Fruit fly (Drosophila melanogaster): Measurements from ENCODE around the gene CG42238.
A peak's percentile ranks its signal among the peaks of the same experiment; 100 is the strongest.

Gene CG42238

DNA sequence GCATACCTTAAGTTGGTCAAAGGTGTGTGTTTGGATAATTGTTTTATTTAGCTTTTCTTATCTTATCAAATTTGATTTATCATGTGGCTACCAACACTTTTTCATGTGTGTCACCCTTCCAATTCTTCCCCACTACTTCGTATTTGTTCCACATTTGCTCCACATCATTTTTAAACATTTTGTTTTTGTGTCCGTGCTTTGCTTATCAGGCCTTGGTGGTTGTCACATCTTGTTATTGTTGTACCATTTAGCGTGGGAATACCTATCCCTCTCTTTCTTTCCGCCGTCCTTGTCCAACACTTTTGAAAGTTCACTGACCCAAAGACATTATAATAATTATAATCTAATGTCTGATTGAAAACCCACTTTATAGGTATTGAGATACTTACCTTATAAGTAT lies 1.7 kb upstream of the CG42238 start (continued):
- TF ChIP-seq CG12942 (GFP tag; optimal IDR thresholded peaks at IDR 0.05): no peak
- no peak for TF ChIP-seq al (GFP tag; IDR thresholded peaks at IDR 0.05)
- no peak for TF ChIP-seq cato (GFP tag; optimal IDR thresholded peaks at IDR 0.05; ENCODE audit: borderline replicate concordance)
- no peak for TF ChIP-seq unc-4 (GFP tag; IDR thresholded peaks at IDR 0.05; ENCODE audit: partially characterized antibody)

DNA sequence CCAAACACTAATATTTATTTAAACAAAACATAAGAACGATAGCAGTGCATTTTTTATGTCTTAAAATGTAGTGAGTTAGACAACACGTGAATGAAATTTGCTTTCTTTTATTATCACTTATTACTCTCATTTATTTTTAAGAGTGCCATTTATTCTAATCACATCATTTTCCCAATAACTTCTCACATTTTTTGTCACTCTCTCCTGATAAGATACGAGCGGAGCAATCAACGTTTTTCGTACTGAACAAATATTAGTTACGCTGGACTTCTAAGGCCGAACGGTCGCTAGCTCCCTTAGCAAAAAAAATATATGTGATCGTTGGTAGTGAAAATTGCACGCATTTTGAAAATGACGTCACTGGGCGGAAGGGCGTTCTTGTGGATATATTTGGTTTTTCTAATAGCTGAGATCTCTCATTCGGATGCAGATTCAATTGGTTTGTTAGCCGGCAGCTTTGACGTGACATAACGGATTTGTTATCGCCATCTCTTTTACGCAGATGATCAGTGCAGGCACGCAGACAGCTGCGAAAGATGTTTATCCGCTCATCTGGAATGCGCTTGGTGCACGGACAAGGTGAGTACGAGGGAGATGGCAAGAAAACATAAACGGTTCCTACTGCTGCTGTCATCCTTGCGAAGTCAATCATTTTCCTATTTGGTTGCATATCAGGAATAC lies 959 bp upstream of the CG42238 start, which contains the start of gene Itgbn:
Gene Itgbn, plus strand, starts transcription at position 251 of the 681 bp plus-strand sequence.
- TF ChIP-seq tup (GFP tag; optimal IDR thresholded peaks at IDR 0.05) (no peak), Chrac-16 (GFP tag; optimal IDR thresholded peaks at IDR 0.05) (no peak), ind (GFP tag; optimal IDR thresholded peaks at IDR 0.05) (no peak), CG2199 (GFP tag; IDR thresholded peaks at IDR 0.05) (0 out of 3 replicates have a peak, but pooled peaks have one; percentile 80), CG10209 (GFP tag; optimal IDR thresholded peaks at IDR 0.05) (no peak), ro (GFP tag; IDR thresholded peaks at IDR 0.05) (no peak), Jarid2 (GFP tag; optimal IDR thresholded peaks at IDR 0.05) (peak; percentile 53), gcm (GFP tag; optimal IDR thresholded peaks at IDR 0.05) (no peak), zfh2 (GFP tag; optimal IDR thresholded peaks at IDR 0.05) (no peak), CG10979 (tag; optimal IDR thresholded peaks at IDR 0.05) (no peak), nau (GFP tag; optimal IDR thresholded peaks at IDR 0.05) (no peak), CG3838 (GFP tag; optimal IDR thresholded peaks at IDR 0.05) (no peak), corto (GFP tag; optimal IDR thresholded peaks at IDR 0.05) (no peak), CG15479 (GFP tag; optimal IDR thresholded peaks at IDR 0.05) (peak; percentile 58), CG1832 (GFP tag; optimal IDR thresholded peaks at IDR 0.05) (peak; percentile 44), CG14860 (GFP tag; IDR thresholded peaks at IDR 0.05; ENCODE audit: partially characterized antibody) (no peak), CG11723 (GFP tag; optimal IDR thresholded peaks at IDR 0.05) (no peak), Hmr (GFP tag; optimal IDR thresholded peaks at IDR 0.05) (no peak), lab (GFP tag; optimal IDR thresholded peaks at IDR 0.05) (no peak), chif (GFP tag; optimal IDR thresholded peaks at IDR 0.05) (no peak), trh (GFP tag; optimal IDR thresholded peaks at IDR 0.05) (no peak), Six4 (GFP tag; optimal IDR thresholded peaks at IDR 0.05) (no peak), TFAM (GFP tag; optimal IDR thresholded peaks at IDR 0.05) (no peak), CG11695 (GFP tag; IDR thresholded peaks at IDR 0.05) (no peak), al (GFP tag; IDR thresholded peaks at IDR 0.05) (no peak), CG17186 (GFP tag; optimal IDR thresholded peaks at IDR 0.05) (no peak), E2f2 (GFP tag; IDR thresholded peaks at IDR 0.05) (no peak), gro (GFP tag; optimal IDR thresholded peaks at IDR 0.05) (peak; percentile 20), Nf-YB (GFP tag; optimal IDR thresholded peaks at IDR 0.05) (no peak), gce (GFP tag; IDR thresholded peaks at IDR 0.05) (no peak), CG9215 (GFP tag; IDR thresholded peaks at IDR 0.05) (no peak), wor (GFP tag; IDR thresholded peaks at IDR 0.05) (no peak), luna (GFP tag; optimal IDR thresholded peaks at IDR 0.05) (no peak), z (GFP tag; IDR thresholded peaks at IDR 0.05) (no peak), zen (tag; optimal IDR thresholded peaks at IDR 0.05) (peak; percentile 3), insv (GFP tag; optimal IDR thresholded peaks at IDR 0.05) (no peak), h (optimal IDR thresholded peaks at IDR 0.05) (no peak), sqz (GFP tag; optimal IDR thresholded peaks at IDR 0.05) (peak; percentile 29), slou (GFP tag; optimal IDR thresholded peaks at IDR 0.05) (no peak), Sox102F (GFP tag; optimal IDR thresholded peaks at IDR 0.05) (no peak), HmgD (GFP tag; optimal IDR thresholded peaks at IDR 0.05) (no peak), bbx (GFP tag; IDR thresholded peaks at IDR 0.05; ENCODE audit: partially characterized antibody) (no peak), Doc3 (GFP tag; IDR thresholded peaks at IDR 0.05; ENCODE audit: partially characterized antibody) (no peak), HLHmδ (GFP tag; optimal IDR thresholded peaks at IDR 0.05) (no peak), Ets65A (GFP tag) (no peak)
